Fruit fly (Drosophila melanogaster): ENCODE results near the gene Aplip1.

Aplip1 gene

DNA sequence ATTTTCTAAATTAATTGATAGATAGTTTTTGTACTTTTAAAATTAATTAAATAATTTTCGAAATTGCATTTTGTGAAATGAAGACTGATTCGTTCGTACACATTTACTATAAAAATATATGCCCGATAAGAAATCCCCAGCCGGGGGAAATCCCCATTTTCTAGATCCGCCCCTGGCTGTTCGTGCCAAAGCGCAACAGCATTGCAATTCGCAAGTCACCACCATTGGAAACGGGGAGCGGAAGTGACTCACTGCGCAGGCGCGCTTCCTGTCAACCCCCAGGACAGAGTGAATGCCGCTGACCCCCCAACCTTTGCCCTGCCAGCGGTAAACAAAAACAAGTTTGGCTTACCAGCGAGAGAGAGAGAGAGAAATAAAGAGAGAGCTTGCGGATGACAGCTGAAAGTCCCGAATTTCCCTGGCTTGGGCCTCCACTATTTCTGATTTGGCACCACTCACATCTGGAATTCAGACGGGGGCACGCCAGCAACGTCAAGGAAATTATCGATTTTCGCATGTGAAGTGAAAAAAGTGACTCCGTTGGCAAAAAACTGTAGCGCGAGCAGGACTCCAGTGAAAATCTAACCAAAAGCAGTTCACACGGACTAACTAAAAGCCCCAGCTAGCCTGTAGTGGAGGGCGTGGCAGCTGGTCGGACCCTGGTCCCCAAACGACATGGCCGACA, at the start of gene Aplip1:
TSS of gene Aplip1 (plus strand) at position 450 of the 685 bp plus-strand sequence.
- TF ChIP-seq Sin3A (optimal IDR thresholded peaks at IDR 0.05) (no peak), insv (optimal IDR thresholded peaks at IDR 0.05) (no peak), psq (optimal IDR thresholded peaks at IDR 0.05) (no peak), h (optimal IDR thresholded peaks at IDR 0.05) (no peak), ttk (optimal IDR thresholded peaks at IDR 0.05) (no peak), Myc (optimal IDR thresholded peaks at IDR 0.05) (no peak)

dm6 chr3L:1146492-1146891, 49.6 kb upstream of the Aplip1 start:
- TF ChIP-seq insv (optimal IDR thresholded peaks at IDR 0.05) (no peak), psq (optimal IDR thresholded peaks at IDR 0.05) (no peak), Sin3A (optimal IDR thresholded peaks at IDR 0.05) (no peak), h (optimal IDR thresholded peaks at IDR 0.05) (no peak), Myc (optimal IDR thresholded peaks at IDR 0.05) (no peak), ttk (optimal IDR thresholded peaks at IDR 0.05) (no peak)

DNA sequence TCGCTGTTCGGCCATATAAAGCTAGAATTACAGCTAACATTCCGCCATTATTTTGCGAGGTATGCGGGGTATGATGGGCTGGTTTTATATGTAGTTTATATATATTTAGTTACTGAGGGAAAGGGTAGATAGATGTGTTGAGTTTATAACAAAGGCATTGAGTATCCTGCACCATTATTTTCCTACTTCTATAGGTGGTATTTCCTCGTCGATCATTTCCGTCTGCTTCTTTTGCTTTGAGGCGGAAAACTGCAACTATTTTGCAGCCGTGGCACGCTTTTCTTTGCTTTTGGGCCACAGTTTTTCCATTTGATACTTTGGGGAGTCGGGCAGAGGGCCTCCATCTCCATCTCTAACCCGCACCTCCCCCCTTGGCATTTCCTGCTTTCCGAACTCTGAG, 46.9 kb upstream of the Aplip1 start:
- TF ChIP-seq Sin3A (optimal IDR thresholded peaks at IDR 0.05) (no peak), h (optimal IDR thresholded peaks at IDR 0.05) (no peak), ttk (optimal IDR thresholded peaks at IDR 0.05) (no peak), Myc (optimal IDR thresholded peaks at IDR 0.05) (no peak), insv (optimal IDR thresholded peaks at IDR 0.05) (no peak), psq (optimal IDR thresholded peaks at IDR 0.05) (no peak)

dm6 chr3L:1151691-1152090, 44.4 kb upstream of the Aplip1 start:
- TF ChIP-seq Sin3A (optimal IDR thresholded peaks at IDR 0.05) = no peak
- TF ChIP-seq h (optimal IDR thresholded peaks at IDR 0.05) = no peak
- TF ChIP-seq Myc (optimal IDR thresholded peaks at IDR 0.05) = no peak
- TF ChIP-seq insv (optimal IDR thresholded peaks at IDR 0.05) = no peak
- TF ChIP-seq ttk (optimal IDR thresholded peaks at IDR 0.05) = no peak
- no peak for TF ChIP-seq psq (optimal IDR thresholded peaks at IDR 0.05)

dm6 chr3L:1152540-1153348, 43.4 kb upstream of the Aplip1 start:
- TF ChIP-seq h (optimal IDR thresholded peaks at IDR 0.05) = no peak

DNA sequence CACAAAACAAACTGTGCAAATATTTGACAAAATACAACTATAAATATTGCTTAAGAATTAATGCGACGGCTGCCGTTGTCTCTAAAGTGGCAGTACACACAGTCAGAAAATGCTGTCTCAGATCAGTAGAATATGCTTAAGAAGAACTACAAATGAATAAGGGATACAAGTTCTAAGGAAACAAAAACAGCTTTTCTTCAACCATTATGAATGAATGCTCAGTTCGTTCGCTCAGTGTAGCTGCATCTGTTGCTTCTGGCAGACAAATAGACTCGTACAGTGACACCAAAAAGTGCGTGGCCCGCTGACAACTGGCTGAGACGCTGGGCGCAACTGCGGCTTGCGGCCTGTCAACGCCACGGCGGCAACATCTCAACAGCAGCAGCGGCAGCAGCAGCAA, 30.3 kb upstream of the Aplip1 start:
- TF ChIP-seq ttk (optimal IDR thresholded peaks at IDR 0.05) = no peak
- no peak for TF ChIP-seq psq (optimal IDR thresholded peaks at IDR 0.05)
- no peak for TF ChIP-seq h (optimal IDR thresholded peaks at IDR 0.05)
- TF ChIP-seq insv (optimal IDR thresholded peaks at IDR 0.05) = no peak
- no peak for TF ChIP-seq Myc (optimal IDR thresholded peaks at IDR 0.05)
- TF ChIP-seq Sin3A (optimal IDR thresholded peaks at IDR 0.05) = no peak

DNA sequence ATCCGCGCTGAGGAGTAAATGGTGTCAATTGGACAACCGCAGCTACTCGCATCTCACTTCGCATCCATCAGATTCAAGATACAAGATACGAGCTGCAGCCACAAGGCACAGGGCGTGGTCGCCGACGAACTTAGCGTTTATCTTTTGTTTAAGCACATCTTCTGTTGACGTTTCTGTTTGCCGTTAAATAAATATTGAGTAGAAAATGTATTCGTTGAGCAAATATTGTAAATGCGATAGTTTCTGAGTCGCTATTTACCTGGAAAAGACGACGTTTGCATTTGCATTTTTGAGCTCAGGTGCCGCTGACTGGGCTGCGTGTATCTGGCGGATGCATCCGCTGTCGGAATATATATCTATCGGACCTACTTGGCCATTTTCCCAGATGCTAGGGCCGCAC, 29.9 kb upstream of the Aplip1 start:
- TF ChIP-seq psq (optimal IDR thresholded peaks at IDR 0.05) (no peak), Sin3A (optimal IDR thresholded peaks at IDR 0.05) (no peak), insv (optimal IDR thresholded peaks at IDR 0.05) (no peak), Myc (optimal IDR thresholded peaks at IDR 0.05) (no peak), h (optimal IDR thresholded peaks at IDR 0.05) (no peak), ttk (optimal IDR thresholded peaks at IDR 0.05) (no peak)

dm6 chr3L:1166945-1167913, 28.9 kb upstream of the Aplip1 start:
- TF ChIP-seq h (optimal IDR thresholded peaks at IDR 0.05) (no peak), psq (optimal IDR thresholded peaks at IDR 0.05) (no peak), insv (optimal IDR thresholded peaks at IDR 0.05) (no peak), Sin3A (optimal IDR thresholded peaks at IDR 0.05) (no peak), ttk (optimal IDR thresholded peaks at IDR 0.05) (no peak), Myc (optimal IDR thresholded peaks at IDR 0.05) (no peak)

dm6 chr3L:1168445-1168844, 27.7 kb upstream of the Aplip1 start:
- TF ChIP-seq psq (optimal IDR thresholded peaks at IDR 0.05) (no peak), h (optimal IDR thresholded peaks at IDR 0.05) (no peak), Sin3A (optimal IDR thresholded peaks at IDR 0.05) (no peak), Myc (optimal IDR thresholded peaks at IDR 0.05) (no peak)

DNA sequence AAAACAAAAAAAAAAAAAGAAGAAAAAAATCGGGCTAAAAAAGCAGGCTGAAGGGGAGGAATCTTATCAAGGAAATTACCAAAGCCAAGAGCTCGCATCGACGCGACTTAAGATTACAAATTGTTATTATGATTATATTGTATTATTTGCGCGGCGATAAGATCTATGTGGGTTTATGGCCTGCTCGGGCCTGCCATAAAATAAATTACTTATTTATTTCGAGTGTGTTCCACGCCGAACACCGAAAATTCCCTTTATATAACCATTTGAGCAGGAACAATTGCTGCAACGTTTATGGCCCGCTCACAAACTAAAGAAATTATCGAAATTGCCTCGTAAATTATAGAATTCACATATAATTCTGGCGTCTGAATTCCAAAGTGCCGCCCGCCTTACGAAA, 26.5 kb upstream of the Aplip1 start:
- TF ChIP-seq Myc (optimal IDR thresholded peaks at IDR 0.05) (no peak), psq (optimal IDR thresholded peaks at IDR 0.05) (no peak), h (optimal IDR thresholded peaks at IDR 0.05) (no peak), Sin3A (optimal IDR thresholded peaks at IDR 0.05) (no peak), insv (optimal IDR thresholded peaks at IDR 0.05) (no peak), ttk (optimal IDR thresholded peaks at IDR 0.05) (no peak)

dm6 chr3L:1170611-1171010, 25.5 kb upstream of the Aplip1 start:
- TF ChIP-seq Sin3A (optimal IDR thresholded peaks at IDR 0.05) (no peak), h (optimal IDR thresholded peaks at IDR 0.05) (no peak), Myc (optimal IDR thresholded peaks at IDR 0.05) (no peak)

dm6 chr3L:1172858-1173257, 23.3 kb upstream of the Aplip1 start:
- no peak for TF ChIP-seq Sin3A (optimal IDR thresholded peaks at IDR 0.05)

Measured in Kc167 (cell line).